Worm (Caenorhabditis elegans) whole organism, young adult: ENCODE data around the gene sel-7.

Experiments used
- C06A6.2 ChIP-seq: fragments of 200-800 bp; sonication (Bioruptor generic); conservative IDR thresholded peaks from 2 replicates; pipeline ENCODE4 v1.3.6; 2022; ENCODE audit warnings: missing genetic modification characterization, missing compliant biosample characterization
- C17E4.6 ChIP-seq: fragments of 200-800 bp; sonication (Bioruptor generic); IDR thresholded peaks from 2 replicates; pipeline ENCODE4 v1.3.6; 2022; ENCODE audit warnings: missing genetic modification reagents, missing genetic modification characterization, missing compliant biosample characterization
- D2030.7 ChIP-seq: fragments of 200-800 bp; sonication (Bioruptor generic); IDR thresholded peaks from 2 replicates; pipeline ENCODE4 v1.3.6; 2022; ENCODE audit warnings: missing genetic modification reagents, missing genetic modification characterization, missing compliant biosample characterization
- F22D6.2 ChIP-seq: sonication (generic microtip); optimal IDR thresholded peaks from 2 replicates; lab custom pipeline; 2016; ENCODE audit warnings: mild to moderate bottlenecking, missing genetic modification characterization, missing compliant biosample characterization
- F23B12.7 ChIP-seq: sonication (generic microtip); optimal IDR thresholded peaks from 2 replicates; lab custom pipeline; 2017; ENCODE audit warnings: missing genetic modification characterization, mild to moderate bottlenecking, missing compliant biosample characterization, antibody characterized with exemption, moderate library complexity; ENCODE audit not compliant: insufficient read depth
- F37B4.10 ChIP-seq: fragments of 200-800 bp; sonication (Bioruptor generic); IDR thresholded peaks from 2 replicates; pipeline ENCODE4 v1.3.6; 2022; ENCODE audit warnings: missing genetic modification characterization, missing compliant biosample characterization
- F55B11.4 ChIP-seq: sonication (generic microtip); optimal IDR thresholded peaks from 2 replicates; lab custom pipeline; 2016; ENCODE audit warnings: missing compliant biosample characterization, missing genetic modification characterization, borderline replicate concordance; ENCODE audit not compliant: insufficient read depth
- F57C9.4 ChIP-seq: sonication (generic microtip); optimal IDR thresholded peaks from 2 replicates; lab custom pipeline; 2017; ENCODE audit warnings: mild to moderate bottlenecking, missing genetic modification characterization, missing compliant biosample characterization
- K11D2.4 ChIP-seq: fragments of 200-800 bp; sonication (Bioruptor generic); IDR thresholded peaks from 2 replicates; pipeline ENCODE4 v1.3.6; 2022; ENCODE audit warnings: missing genetic modification reagents, missing genetic modification characterization, missing compliant biosample characterization
- K12H6.12 ChIP-seq: fragments of 200-800 bp; sonication (Bioruptor generic); optimal IDR thresholded peaks from 2 replicates; lab custom pipeline; 2018; ENCODE audit warnings: mild to moderate bottlenecking, missing genetic modification characterization, missing compliant biosample characterization
- Y79H2A.3 ChIP-seq: fragments of 200-800 bp; sonication (Bioruptor generic); conservative IDR thresholded peaks from 2 replicates; pipeline ENCODE4 v1.3.6; 2022; ENCODE audit warnings: missing genetic modification reagents, missing genetic modification characterization, missing compliant biosample characterization
- ama-1 ChIP-seq, 3 experiments: fragments of 150-350 bp in 1 of 3; sonication (generic microtip) in 2 of 3; optimal IDR thresholded peaks; 2 replicates each; lab custom pipeline; 2014 to 2018; ENCODE audit warnings: missing biosample characterization in 2 of 3, missing genetic modification characterization in 2 of 3, missing genetic modification reagents in 2 of 3
- aptf-2 ChIP-seq: fragments of 200-800 bp; sonication (Bioruptor generic); conservative IDR thresholded peaks from 2 replicates; pipeline ENCODE4 v1.3.6; 2022; ENCODE audit warnings: missing genetic modification reagents, missing genetic modification characterization, missing compliant biosample characterization
- ceh-27 ChIP-seq: fragments of 200-800 bp; sonication (Bioruptor generic); optimal IDR thresholded peaks from 2 replicates; lab custom pipeline; 2018; ENCODE audit warnings: mild to moderate bottlenecking, missing genetic modification characterization, moderate library complexity, missing compliant biosample characterization
- dox-1 ChIP-seq: fragments of 200-800 bp; sonication (Bioruptor generic); IDR thresholded peaks from 2 replicates; pipeline ENCODE4 v1.3.6; 2022; ENCODE audit warnings: missing genetic modification reagents, missing genetic modification characterization, missing compliant biosample characterization
- efl-1 ChIP-seq: fragments of 150-350 bp; optimal IDR thresholded peaks from 2 replicates; lab custom pipeline; 2014; ENCODE audit warnings: missing biosample characterization, missing genetic modification reagents, missing genetic modification characterization
- hlh-12 ChIP-seq: sonication (generic microtip); optimal IDR thresholded peaks from 2 replicates; lab custom pipeline; 2016; ENCODE audit warnings: missing genetic modification characterization, missing compliant biosample characterization
- hlh-26 ChIP-seq: fragments of 200-800 bp; sonication (Bioruptor generic); conservative IDR thresholded peaks from 2 replicates; pipeline ENCODE4 v1.3.6; 2022; ENCODE audit warnings: missing genetic modification reagents, missing genetic modification characterization, missing compliant biosample characterization
- hmg-20 ChIP-seq: fragments of 200-800 bp; sonication (Bioruptor generic); IDR thresholded peaks from 2 replicates; pipeline ENCODE4 v1.3.6; 2022; ENCODE audit warnings: missing genetic modification reagents, missing genetic modification characterization, missing compliant biosample characterization
- lin-54 ChIP-seq: fragments of 200-800 bp; sonication (Bioruptor generic); optimal IDR thresholded peaks from 2 replicates; lab custom pipeline; 2018; ENCODE audit warnings: mild to moderate bottlenecking, missing genetic modification characterization, missing compliant biosample characterization
- madf-3 ChIP-seq: fragments of 200-800 bp; sonication (Bioruptor generic); IDR thresholded peaks from 2 replicates; pipeline ENCODE4 v1.3.6; 2022; ENCODE audit warnings: missing genetic modification reagents, missing genetic modification characterization, missing compliant biosample characterization
- mel-28 ChIP-seq: sonication (generic microtip); optimal IDR thresholded peaks from 2 replicates; lab custom pipeline; 2016; ENCODE audit warnings: borderline replicate concordance, mild to moderate bottlenecking, missing genetic modification characterization, missing compliant biosample characterization
- nhr-80 ChIP-seq: sonication (generic microtip); optimal IDR thresholded peaks from 2 replicates; lab custom pipeline; 2016; ENCODE audit warnings: missing genetic modification characterization, missing compliant biosample characterization
- nhr-90 ChIP-seq: sonication (generic microtip); optimal IDR thresholded peaks from 2 replicates; lab custom pipeline; 2016; ENCODE audit warnings: missing genotype, mild to moderate bottlenecking, missing genetic modification characterization, missing compliant biosample characterization
- pha-4 ChIP-seq: fragments of 150-350 bp; sonication (generic microtip); optimal IDR thresholded peaks from 2 replicates; lab custom pipeline; 2014; ENCODE audit warnings: missing biosample characterization, missing genetic modification reagents, missing genetic modification characterization
- rcor-1 ChIP-seq: fragments of 200-800 bp; sonication (Bioruptor generic); IDR thresholded peaks from 2 replicates; pipeline ENCODE4 v1.3.6; 2022; ENCODE audit warnings: missing genetic modification reagents, missing genetic modification characterization, missing compliant biosample characterization
- rpc-1 ChIP-seq, 2 experiments: fragments of 150-350 bp in 1 of 2; sonication (generic microtip) in 1 of 2; optimal IDR thresholded peaks; 2 replicates each; lab custom pipeline; 2014 to 2018; ENCODE audit warnings: missing biosample characterization in 1 of 2, missing genetic modification characterization in 1 of 2, missing genetic modification reagents in 1 of 2, missing genotype in 1 of 2
- snpc-1.1 ChIP-seq: sonication (generic microtip); optimal IDR thresholded peaks from 2 replicates; lab custom pipeline; 2017; ENCODE audit warnings: missing genetic modification characterization, mild to moderate bottlenecking, missing compliant biosample characterization, antibody characterized with exemption, moderate library complexity, missing genotype, missing genetic modification reagents; ENCODE audit not compliant: insufficient read depth
- snpc-1.3 ChIP-seq: sonication (generic microtip); optimal IDR thresholded peaks from 2 replicates; lab custom pipeline; 2017; ENCODE audit warnings: missing genetic modification characterization, mild to moderate bottlenecking, missing compliant biosample characterization, antibody characterized with exemption, moderate library complexity, missing genotype, missing genetic modification reagents; ENCODE audit not compliant: insufficient read depth
- snpc-3.4 ChIP-seq: sonication (generic microtip); optimal IDR thresholded peaks from 2 replicates; lab custom pipeline; 2017; ENCODE audit warnings: missing genetic modification characterization, mild to moderate bottlenecking, missing compliant biosample characterization, antibody characterized with exemption, moderate library complexity, missing genotype, missing genetic modification reagents
- somi-1 ChIP-seq: fragments of 200-800 bp; sonication (Bioruptor generic); optimal IDR thresholded peaks from 2 replicates; lab custom pipeline; 2018; ENCODE audit warnings: mild to moderate bottlenecking, missing genetic modification characterization, missing compliant biosample characterization
- sptf-2 ChIP-seq: fragments of 200-800 bp; sonication (Bioruptor generic); optimal IDR thresholded peaks from 2 replicates; lab custom pipeline; 2018; ENCODE audit warnings: mild to moderate bottlenecking, missing genetic modification characterization, missing compliant biosample characterization
- tbp1 ChIP-seq: fragments of 200-800 bp; sonication (Bioruptor generic); optimal IDR thresholded peaks from 2 replicates; lab custom pipeline; 2018; ENCODE audit warnings: mild to moderate bottlenecking, missing genetic modification characterization, missing compliant biosample characterization
- tlf-1 ChIP-seq: fragments of 200-800 bp; sonication (Bioruptor generic); optimal IDR thresholded peaks from 2 replicates; lab custom pipeline; 2018; ENCODE audit warnings: mild to moderate bottlenecking, missing genetic modification characterization, missing compliant biosample characterization
- unc-130 ChIP-seq: sonication (generic microtip); optimal IDR thresholded peaks from 2 replicates; lab custom pipeline; 2016; ENCODE audit warnings: missing genetic modification reagents, missing genetic modification characterization, missing compliant biosample characterization
- xnd-1 ChIP-seq: sonication (generic microtip); optimal IDR thresholded peaks from 2 replicates; lab custom pipeline; 2016; ENCODE audit warnings: missing genotype, missing genetic modification reagents, missing genetic modification characterization, missing compliant biosample characterization
- ztf-25 ChIP-seq: fragments of 200-800 bp; sonication (Bioruptor generic); IDR thresholded peaks from 2 replicates; pipeline ENCODE4 v1.3.6; 2022; ENCODE audit warnings: missing genetic modification reagents, missing genetic modification characterization, missing compliant biosample characterization
- ztf-28 ChIP-seq: fragments of 200-800 bp; sonication (Bioruptor generic); IDR thresholded peaks from 2 replicates; pipeline ENCODE4 v1.3.6; 2022; ENCODE audit warnings: missing genetic modification reagents, missing genetic modification characterization, missing compliant biosample characterization
- ztf-3 ChIP-seq: fragments of 200-800 bp; sonication (Bioruptor generic); optimal IDR thresholded peaks from 2 replicates; lab custom pipeline; 2018; ENCODE audit warnings: mild to moderate bottlenecking, missing genetic modification characterization, missing compliant biosample characterization

Gene sel-7

ce11 chrX:14322793-14323192 is 17.5 kb downstream of the sel-7 start:
- TF ChIP-seq tlf-1 (no peak), snpc-1.1 (no peak), K12H6.12 (no peak), F55B11.4 (tag; lab: Kevin White, UChicago) (no peak), snpc-1.3 (tag; lab: Kevin White, UChicago) (no peak), C06A6.2 (GFP tag; lab: Robert Waterston, UW) (no peak), dox-1 (GFP tag; lab: Robert Waterston, UW) (no peak), pha-4 (tag; lab: Kevin White, UChicago) (no peak), unc-130 (GFP tag; lab: Kevin White, UChicago) (no peak), tbp1 (GFP tag; lab: Kevin White, UChicago) (no peak), aptf-2 (GFP tag; lab: Robert Waterston, UW) (no peak), efl-1 (GFP tag; lab: Kevin White, UChicago) (no peak), F37B4.10 (no peak), ztf-25 (GFP tag; lab: Robert Waterston, UW) (no peak), madf-3 (GFP tag; lab: Robert Waterston, UW) (no peak), ztf-3 (no peak), snpc-3.4 (tag; lab: Kevin White, UChicago) (no peak), hlh-26 (GFP tag; lab: Robert Waterston, UW) (no peak), nhr-90 (tag; lab: Kevin White, UChicago) (no peak), hmg-20 (GFP tag; lab: Robert Waterston, UW) (no peak)
- TF ChIP-seq, all 124 proteins: peak for 0

- TF ChIP-seq rcor-1 (GFP tag; lab: Robert Waterston, UW) (no peak), sptf-2 (no peak), F22D6.2 (tag; lab: Kevin White, UChicago) (no peak), C06A6.2 (GFP tag; lab: Robert Waterston, UW) (no peak), nhr-90 (tag; lab: Kevin White, UChicago) (no peak)
- TF ChIP-seq, all 124 proteins: peak for 0
Measured at ce11 chrX:14320298-14320697, 20.0 kb downstream of the sel-7 start, which contains the start of gene C11H1.9. TSS of gene C11H1.9 (minus strand) at chrX:14320398.

- no peak for TF ChIP-seq Y79H2A.3 (GFP tag; lab: Robert Waterston, UW)
- TF ChIP-seq sptf-2: no peak
- no peak for TF ChIP-seq lin-54 (GFP tag; lab: Kevin White, UChicago)
- TF ChIP-seq C17E4.6 (GFP tag; lab: Robert Waterston, UW): no peak
- no peak for TF ChIP-seq mel-28 (tag; lab: Kevin White, UChicago)
- TF ChIP-seq tlf-1: no peak
- no peak for TF ChIP-seq ztf-28 (GFP tag; lab: Robert Waterston, UW)
Measured at ce11 chrX:14316132-14316531, 24.1 kb downstream of the sel-7 start.

DNA sequence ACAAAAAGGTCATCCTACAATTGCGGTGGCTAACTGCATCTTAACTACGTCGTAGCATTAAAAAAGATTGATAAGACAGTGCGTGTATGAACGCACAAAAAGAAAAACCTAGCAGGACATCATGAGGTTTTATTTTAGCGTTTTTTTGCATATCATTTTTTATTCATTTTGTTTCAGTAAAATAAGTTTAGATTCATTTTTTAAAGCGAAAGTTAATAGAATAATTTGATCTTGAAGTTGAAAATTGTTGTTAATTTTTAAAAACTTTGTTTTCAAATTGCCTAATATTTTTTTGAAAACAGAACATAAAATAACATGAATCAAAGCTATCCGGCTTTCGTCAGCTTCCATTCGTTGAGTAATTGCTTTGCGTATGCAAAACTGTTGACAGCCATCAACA is 26.7 kb downstream of the sel-7 start, which contains the start of gene prx-1:
Gene prx-1, plus strand, starts transcription at position 301 of the 400 bp plus-strand sequence.
- TF ChIP-seq efl-1 (GFP tag; lab: Kevin White, UChicago) (no peak), nhr-80 (tag; lab: Kevin White, UChicago) (peak; percentile 27), ztf-28 (GFP tag; lab: Robert Waterston, UW) (no peak), F57C9.4 (tag; lab: Kevin White, UChicago) (no peak), xnd-1 (tag; lab: Kevin White, UChicago) (no peak)

DNA sequence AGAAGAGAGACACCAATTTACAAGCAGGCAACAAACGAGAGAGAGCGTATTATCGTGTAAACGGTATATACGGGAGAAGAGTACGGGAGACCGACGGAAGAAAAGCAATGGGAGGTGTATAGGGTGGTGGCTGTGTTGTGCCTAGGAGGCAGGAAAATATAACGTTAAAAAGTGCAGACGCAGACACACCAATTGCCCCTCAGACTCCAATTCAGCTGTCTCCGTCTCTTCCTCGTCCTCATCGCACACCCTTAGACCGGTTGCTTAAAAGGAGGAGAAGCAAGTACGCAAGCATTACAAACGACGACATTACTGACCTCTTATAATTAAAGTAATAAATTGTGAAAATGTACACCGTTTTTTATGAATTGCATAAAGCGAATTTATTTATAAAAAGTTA is 27.9 kb downstream of the sel-7 start:
- peak; percentile 9 for TF ChIP-seq snpc-3.4 (tag; lab: Kevin White, UChicago)
- no peak for TF ChIP-seq hlh-12
- TF ChIP-seq F23B12.7 (tag; lab: Kevin White, UChicago): peak; percentile 55
- no peak; the same call in 1 of the 2 replicates for TF ChIP-seq dox-1 (GFP tag; lab: Robert Waterston, UW)
- no peak for TF ChIP-seq xnd-1 (tag; lab: Kevin White, UChicago)
- TF ChIP-seq ceh-27: peak; percentile 83
- no peak for TF ChIP-seq hmg-20 (GFP tag; lab: Robert Waterston, UW)
- no peak for TF ChIP-seq rpc-1 (optimal IDR thresholded peaks at IDR 0.05; lab: Kevin White, UChicago)
- no peak for TF ChIP-seq rpc-1 (tag; optimal IDR thresholded peaks at IDR 0.05; lab: Kevin White, UChicago)
- TF ChIP-seq K12H6.12: no peak
- TF ChIP-seq somi-1 (GFP tag; lab: Kevin White, UChicago): no peak
- TF ChIP-seq ama-1 (optimal IDR thresholded peaks at IDR 0.05; lab: Kevin White, UChicago): no peak
- TF ChIP-seq ama-1 (GFP tag; optimal IDR thresholded peaks at IDR 0.05; lab: Kevin White, UChicago): no peak
- TF ChIP-seq D2030.7: no peak
- TF ChIP-seq pha-4 (tag; lab: Kevin White, UChicago): no peak
- TF ChIP-seq K11D2.4: 0 out of 2 replicates have a peak, but pooled peaks have one; percentile 30
- TF ChIP-seq C17E4.6 (GFP tag; lab: Robert Waterston, UW): no peak
